Worm (Caenorhabditis elegans) whole organism, late embryonic: Measurements from ENCODE around the gene str-252.

Source experiments
- K09A11.1 ChIP-seq: sonication (generic microtip); optimal IDR thresholded peaks from 2 replicates; lab custom pipeline; 2017; ENCODE audit warnings: antibody characterized with exemption, mild to moderate bottlenecking, missing genetic modification characterization, missing compliant biosample characterization; ENCODE audit not compliant: insufficient read depth
- T23F11.4 ChIP-seq: fragments of 200-800 bp; sonication (Bioruptor generic); optimal IDR thresholded peaks from 2 replicates; lab custom pipeline; 2018; ENCODE audit warnings: mild to moderate bottlenecking, missing genetic modification characterization, missing compliant biosample characterization
- ceh-14 ChIP-seq: sonication (generic microtip); optimal IDR thresholded peaks from 2 replicates; lab custom pipeline; 2016; ENCODE audit warnings: missing genotype, missing genetic modification characterization, missing compliant biosample characterization
- ceh-30 ChIP-seq: fragments of 150-350 bp; optimal IDR thresholded peaks from 2 replicates; lab custom pipeline; 2014; ENCODE audit warnings: missing biosample characterization, missing genetic modification characterization
- ceh-34 ChIP-seq: sonication (generic microtip); optimal IDR thresholded peaks from 2 replicates; lab custom pipeline; 2016; ENCODE audit warnings: mild to moderate bottlenecking, missing genetic modification characterization, missing compliant biosample characterization
- ceh-45 ChIP-seq: fragments of 200-800 bp; sonication (Bioruptor generic); IDR thresholded peaks from 2 replicates; pipeline ENCODE4 v1.3.6; 2022; ENCODE audit warnings: missing genetic modification reagents, missing genetic modification characterization, missing compliant biosample characterization
- ceh-48 ChIP-seq: sonication (generic microtip); optimal IDR thresholded peaks from 2 replicates; lab custom pipeline; 2016; ENCODE audit warnings: missing genetic modification characterization, inconsistent platforms, missing compliant biosample characterization
- elt-4 ChIP-seq: sonication (generic microtip); optimal IDR thresholded peaks from 2 replicates; lab custom pipeline; 2016; ENCODE audit warnings: missing genetic modification characterization, missing compliant biosample characterization
- fax-1 ChIP-seq: sonication (generic microtip); optimal IDR thresholded peaks from 2 replicates; lab custom pipeline; 2016; ENCODE audit warnings: missing genotype, missing genetic modification characterization, missing compliant biosample characterization
- gmeb-2 ChIP-seq: sonication (generic microtip); optimal IDR thresholded peaks from 2 replicates; lab custom pipeline; 2016; ENCODE audit warnings: missing genetic modification characterization, inconsistent platforms, missing compliant biosample characterization
- hlh-13 ChIP-seq: fragments of 200-800 bp; sonication (Bioruptor generic); optimal IDR thresholded peaks from 2 replicates; lab custom pipeline; 2018; ENCODE audit warnings: mild to moderate bottlenecking, missing genetic modification characterization, missing compliant biosample characterization
- hlh-30 ChIP-seq: sonication (generic microtip); optimal IDR thresholded peaks from 2 replicates; lab custom pipeline; 2017; ENCODE audit warnings: antibody characterized with exemption, missing genetic modification characterization, missing compliant biosample characterization; ENCODE audit not compliant: insufficient read depth
- lim-6 ChIP-seq: sonication (generic microtip); optimal IDR thresholded peaks from 2 replicates; lab custom pipeline; 2016; ENCODE audit warnings: missing genetic modification characterization, missing compliant biosample characterization
- lin-11 ChIP-seq: fragments of 200-800 bp; sonication (Bioruptor generic); optimal IDR thresholded peaks from 2 replicates; lab custom pipeline; 2018; ENCODE audit warnings: mild to moderate bottlenecking, missing genetic modification characterization, missing compliant biosample characterization
- madf-2 ChIP-seq: sonication (generic microtip); optimal IDR thresholded peaks from 2 replicates; lab custom pipeline; 2017; ENCODE audit warnings: missing genetic modification characterization, missing compliant biosample characterization
- nfya-1 ChIP-seq: sonication (generic microtip); optimal IDR thresholded peaks from 2 replicates; lab custom pipeline; 2017; ENCODE audit warnings: missing genetic modification characterization, mild to moderate bottlenecking, missing compliant biosample characterization, antibody characterized with exemption, moderate library complexity
- nhr-11 ChIP-seq: fragments of 150-350 bp; optimal IDR thresholded peaks from 2 replicates; lab custom pipeline; 2014; ENCODE audit warnings: missing biosample characterization, missing genetic modification characterization
- nhr-232 ChIP-seq: sonication (generic microtip); optimal IDR thresholded peaks from 2 replicates; lab custom pipeline; 2016; ENCODE audit warnings: missing genetic modification characterization, missing compliant biosample characterization
- pag-3 ChIP-seq: sonication (generic microtip); optimal IDR thresholded peaks from 2 replicates; lab custom pipeline; 2016; ENCODE audit warnings: missing compliant biosample characterization, missing genetic modification characterization, borderline replicate concordance
- pha-2 ChIP-seq: sonication (generic microtip); optimal IDR thresholded peaks from 2 replicates; lab custom pipeline; 2017; ENCODE audit warnings: mild to moderate bottlenecking, missing genetic modification characterization, missing compliant biosample characterization
- pha-4 ChIP-seq: fragments of 150-350 bp; optimal IDR thresholded peaks from 2 replicates; lab custom pipeline; 2018; ENCODE audit warnings: missing biosample characterization, missing genetic modification reagents, missing genetic modification characterization
- pqm-1 ChIP-seq: sonication (generic microtip); optimal IDR thresholded peaks from 2 replicates; lab custom pipeline; 2016; ENCODE audit warnings: missing genetic modification characterization, missing compliant biosample characterization
- ref-2 ChIP-seq: sonication (generic microtip); optimal IDR thresholded peaks from 2 replicates; lab custom pipeline; 2016; ENCODE audit warnings: missing genetic modification characterization, missing compliant biosample characterization
- sox-4 ChIP-seq: sonication (generic microtip); optimal IDR thresholded peaks from 2 replicates; lab custom pipeline; 2017; ENCODE audit warnings: mild to moderate bottlenecking, missing genetic modification characterization, inconsistent platforms, missing compliant biosample characterization
- tbx-7 ChIP-seq: sonication (generic microtip); optimal IDR thresholded peaks from 2 replicates; lab custom pipeline; 2016; ENCODE audit warnings: missing genotype, missing genetic modification characterization, missing compliant biosample characterization
- ttx-3 ChIP-seq: sonication (generic microtip); optimal IDR thresholded peaks from 2 replicates; lab custom pipeline; 2016; ENCODE audit warnings: missing genetic modification reagents, missing genetic modification characterization, missing compliant biosample characterization
- unc-55 ChIP-seq: sonication (generic microtip); optimal IDR thresholded peaks from 2 replicates; lab custom pipeline; 2017; ENCODE audit warnings: missing biosample characterization, missing genetic modification reagents, missing genetic modification characterization
- zip-5 ChIP-seq: sonication (generic microtip); optimal IDR thresholded peaks from 2 replicates; lab custom pipeline; 2016; ENCODE audit warnings: missing genetic modification characterization, missing compliant biosample characterization

The str-252 gene

DNA sequence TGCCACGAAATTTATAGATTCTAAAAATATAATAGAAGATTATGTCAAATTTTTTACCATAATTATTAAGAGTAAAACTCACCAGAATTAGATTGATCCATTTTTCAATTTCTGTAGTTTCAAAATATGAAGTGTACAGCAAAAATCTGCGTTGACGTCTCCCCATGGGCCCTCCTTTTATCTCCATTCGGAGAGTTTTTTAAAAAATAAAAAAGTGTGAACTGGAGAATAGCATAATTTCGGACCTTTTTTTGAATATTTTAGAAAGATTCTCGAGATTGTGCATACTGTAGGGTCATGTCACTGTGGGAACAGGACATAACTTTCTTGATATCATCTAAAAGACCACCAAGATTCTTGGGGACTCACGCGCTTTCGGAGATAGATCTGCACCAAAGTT is 25.8 kb downstream of the str-252 start, which contains the start of gene dpr-1:
TSS of gene dpr-1 (minus strand) at position 101 of the 400 bp plus-strand sequence.
- TF ChIP-seq nhr-11 (tag; lab: Kevin White, UChicago) (no peak), nhr-232 (tag; lab: Kevin White, UChicago) (no peak), K09A11.1 (tag; lab: Kevin White, UChicago) (no peak), ttx-3 (tag; lab: Kevin White, UChicago) (no peak)

- TF ChIP-seq lin-11 (no peak), zip-5 (tag; lab: Kevin White, UChicago) (no peak), fax-1 (no peak), ceh-45 (GFP tag; lab: Robert Waterston, UW) (no peak), pqm-1 (tag; lab: Kevin White, UChicago) (no peak), pag-3 (tag; lab: Kevin White, UChicago) (no peak)
These were observed 30.2 kb downstream of the str-252 start, which contains the start of the genes srx-10 and clec-226 for ce11 chrV:13946385-13947019. TSS of gene srx-10 (minus strand) at chrV:13946485. TSS of gene clec-226 (plus strand) at chrV:13946969.

ce11 chrV:13949010-13949409 is 32.7 kb downstream of the str-252 start, which contains the start of gene R10D12.6:
TSS of gene R10D12.6 (plus strand) at chrV:13949310.
- no peak for TF ChIP-seq lin-11
- TF ChIP-seq tbx-7 (tag; lab: Kevin White, UChicago) = no peak

DNA sequence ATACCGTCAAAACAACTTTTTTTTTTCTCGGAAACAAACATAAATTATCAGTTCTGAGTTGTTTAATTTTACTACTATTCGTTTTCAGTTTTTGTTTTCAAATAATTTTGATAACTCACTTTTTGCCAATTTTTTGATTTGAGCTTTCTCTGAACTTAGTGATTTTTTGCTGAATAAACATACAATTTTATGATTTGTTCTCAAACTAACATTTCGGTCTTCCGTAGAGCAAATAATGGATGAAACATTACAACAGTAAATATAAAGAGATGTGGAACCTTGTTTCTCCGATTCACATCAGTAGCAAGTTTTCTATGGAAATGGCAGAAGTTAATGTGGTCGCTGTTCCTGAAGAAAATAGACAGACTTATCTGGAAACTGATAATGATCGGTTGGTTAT is 33.5 kb downstream of the str-252 start, which contains the start of gene R10D12.7:
TSS of gene R10D12.7 (plus strand) at position 301 of the 400 bp plus-strand sequence.
- TF ChIP-seq sox-4 (tag; lab: Kevin White, UChicago) = no peak

- no peak for TF ChIP-seq pha-4
- TF ChIP-seq hlh-13 (GFP tag; lab: Kevin White, UChicago) = no peak
- TF ChIP-seq pqm-1 (tag; lab: Kevin White, UChicago) = no peak
- TF ChIP-seq pha-2 (tag; lab: Kevin White, UChicago) = no peak
- TF ChIP-seq ttx-3 (tag; lab: Kevin White, UChicago) = no peak
- no peak for TF ChIP-seq fax-1
- no peak for TF ChIP-seq ceh-14 (tag; lab: Kevin White, UChicago)
- no peak for TF ChIP-seq lim-6 (tag; lab: Kevin White, UChicago)
- TF ChIP-seq ceh-30 = no peak
- TF ChIP-seq ceh-34 = no peak
- TF ChIP-seq hlh-30 (tag; lab: Kevin White, UChicago) = no peak
- no peak for TF ChIP-seq gmeb-2 (tag; lab: Kevin White, UChicago)
- no peak for TF ChIP-seq nhr-232 (tag; lab: Kevin White, UChicago)
- no peak for TF ChIP-seq nhr-11 (tag; lab: Kevin White, UChicago)
- TF ChIP-seq T23F11.4 (GFP tag; lab: Kevin White, UChicago) = no peak
- TF ChIP-seq elt-4 = no peak
- TF ChIP-seq nfya-1 (tag; lab: Kevin White, UChicago) = no peak
- TF ChIP-seq unc-55 (GFP tag; lab: Kevin White, UChicago) = no peak
- no peak for TF ChIP-seq madf-2 (tag; lab: Kevin White, UChicago)
- no peak for TF ChIP-seq ref-2
These were observed 36.9 kb downstream of the str-252 start, which contains the start of gene R10D12.8 for ce11 chrV:13953191-13953590. TSS of gene R10D12.8 (minus strand) at chrV:13953291.

DNA sequence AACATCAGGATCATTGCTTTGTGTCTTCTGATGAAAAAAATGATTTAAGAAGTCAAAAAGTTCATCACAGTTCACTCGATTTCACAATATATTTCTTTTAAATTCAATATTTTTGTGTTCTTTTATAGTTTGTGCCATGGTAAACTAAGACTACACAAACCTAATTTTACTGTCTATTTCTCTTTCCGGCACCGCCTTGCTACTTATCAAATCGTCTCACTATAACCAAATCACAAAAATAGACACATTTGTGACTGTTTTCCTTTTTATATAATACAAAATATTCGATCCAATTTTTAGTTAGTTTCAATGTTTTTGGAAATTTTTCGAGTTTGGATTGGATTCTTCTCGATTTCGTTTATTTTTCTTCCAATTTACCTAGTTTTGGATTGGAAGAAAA is 37.8 kb downstream of the str-252 start, which contains the start of gene swt-6:
TSS of gene swt-6 (plus strand) at position 301 of the 400 bp plus-strand sequence.
- no peak for TF ChIP-seq unc-55 (GFP tag; lab: Kevin White, UChicago)
- no peak for TF ChIP-seq madf-2 (tag; lab: Kevin White, UChicago)
- TF ChIP-seq fax-1 = no peak
- TF ChIP-seq ceh-48 (tag; lab: Kevin White, UChicago) = no peak
